Worm (Caenorhabditis elegans): ENCODE data around the gene irld-26.

Gene irld-26

ce11 chrV:16218972-16219757 is 14.2 kb downstream of the irld-26 start, which contains the start of gene glc-1:
TSS of gene glc-1 (plus strand) at chrV:16219634.
- TF ChIP-seq klf-2 (GFP tag; conservative IDR thresholded peaks at IDR 0.05), result no peak
- TF ChIP-seq tab-1 (GFP tag; IDR thresholded peaks at IDR 0.05), result no peak
- no peak for TF ChIP-seq med-1 (GFP tag; optimal IDR thresholded peaks at IDR 0.05; ENCODE audit: insufficient read depth)
- TF ChIP-seq cog-1 (tag; optimal IDR thresholded peaks at IDR 0.05), result no peak
- no peak for TF ChIP-seq T22C8.4 (GFP tag; IDR thresholded peaks at IDR 0.05)
- no peak for TF ChIP-seq ztf-23 (GFP tag; IDR thresholded peaks at IDR 0.05)
- no peak for TF ChIP-seq ref-1 (GFP tag; conservative IDR thresholded peaks at IDR 0.05)
- TF ChIP-seq ztf-29 (GFP tag; IDR thresholded peaks at IDR 0.05), result no peak
- no peak for TF ChIP-seq flt-1 (GFP tag; IDR thresholded peaks at IDR 0.05)

DNA sequence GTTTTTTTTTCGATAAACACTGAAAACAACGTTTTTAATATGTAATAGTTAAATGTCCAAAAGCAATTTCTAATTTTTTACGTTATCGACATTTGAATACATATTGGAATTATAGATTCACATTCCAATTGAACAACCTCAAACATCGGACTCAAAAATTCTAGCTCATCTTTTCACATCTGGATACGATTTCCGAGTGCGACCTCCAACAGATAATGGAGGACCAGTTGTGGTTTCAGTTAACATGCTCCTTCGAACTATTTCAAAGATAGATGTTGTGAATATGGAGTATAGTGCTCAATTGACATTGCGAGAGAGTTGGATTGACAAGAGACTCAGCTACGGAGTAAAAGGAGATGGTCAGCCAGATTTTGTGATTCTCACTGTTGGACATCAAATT is 15.0 kb downstream of the irld-26 start:
- TF ChIP-seq ztf-29 (GFP tag; IDR thresholded peaks at IDR 0.05) (no peak), ref-1 (GFP tag; conservative IDR thresholded peaks at IDR 0.05) (no peak), flt-1 (GFP tag; IDR thresholded peaks at IDR 0.05) (no peak), cog-1 (tag; optimal IDR thresholded peaks at IDR 0.05) (no peak), tab-1 (GFP tag; IDR thresholded peaks at IDR 0.05) (no peak), klf-2 (GFP tag; conservative IDR thresholded peaks at IDR 0.05) (no peak), med-1 (GFP tag; optimal IDR thresholded peaks at IDR 0.05; ENCODE audit: insufficient read depth) (no peak), ztf-23 (GFP tag; IDR thresholded peaks at IDR 0.05) (no peak), T22C8.4 (GFP tag; IDR thresholded peaks at IDR 0.05) (no peak)

DNA sequence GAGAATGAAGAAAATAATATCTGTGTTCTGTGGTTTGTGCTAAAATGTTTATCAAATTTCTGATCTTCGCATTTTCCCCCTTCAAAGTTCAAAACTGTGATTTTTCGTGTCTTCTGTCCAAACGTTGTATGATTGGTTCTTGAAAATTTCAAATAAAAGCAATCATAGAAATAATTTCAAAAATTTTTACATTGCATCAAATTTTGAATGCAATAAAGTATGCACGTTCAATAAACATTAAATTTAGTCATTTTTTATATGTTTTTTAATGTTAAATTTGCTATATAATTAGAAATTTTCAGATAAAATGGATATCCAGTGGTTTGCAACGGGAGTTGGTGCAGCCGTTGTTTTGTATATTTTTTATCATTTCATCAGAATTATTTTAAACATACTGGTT is 19.0 kb downstream of the irld-26 start, which contains the start of gene stdh-2:
Gene stdh-2, plus strand, starts transcription at position 301 of the 400 bp plus-strand sequence.
- no peak for TF ChIP-seq ztf-23 (GFP tag; IDR thresholded peaks at IDR 0.05)
- no peak for TF ChIP-seq ref-1 (GFP tag; conservative IDR thresholded peaks at IDR 0.05)
- no peak for TF ChIP-seq cog-1 (tag; optimal IDR thresholded peaks at IDR 0.05)
- TF ChIP-seq T22C8.4 (GFP tag; IDR thresholded peaks at IDR 0.05), result no peak
- TF ChIP-seq med-1 (GFP tag; optimal IDR thresholded peaks at IDR 0.05; ENCODE audit: insufficient read depth), result no peak
- no peak for TF ChIP-seq klf-2 (GFP tag; conservative IDR thresholded peaks at IDR 0.05)
- no peak for TF ChIP-seq flt-1 (GFP tag; IDR thresholded peaks at IDR 0.05)
- TF ChIP-seq ztf-29 (GFP tag; IDR thresholded peaks at IDR 0.05), result no peak

DNA sequence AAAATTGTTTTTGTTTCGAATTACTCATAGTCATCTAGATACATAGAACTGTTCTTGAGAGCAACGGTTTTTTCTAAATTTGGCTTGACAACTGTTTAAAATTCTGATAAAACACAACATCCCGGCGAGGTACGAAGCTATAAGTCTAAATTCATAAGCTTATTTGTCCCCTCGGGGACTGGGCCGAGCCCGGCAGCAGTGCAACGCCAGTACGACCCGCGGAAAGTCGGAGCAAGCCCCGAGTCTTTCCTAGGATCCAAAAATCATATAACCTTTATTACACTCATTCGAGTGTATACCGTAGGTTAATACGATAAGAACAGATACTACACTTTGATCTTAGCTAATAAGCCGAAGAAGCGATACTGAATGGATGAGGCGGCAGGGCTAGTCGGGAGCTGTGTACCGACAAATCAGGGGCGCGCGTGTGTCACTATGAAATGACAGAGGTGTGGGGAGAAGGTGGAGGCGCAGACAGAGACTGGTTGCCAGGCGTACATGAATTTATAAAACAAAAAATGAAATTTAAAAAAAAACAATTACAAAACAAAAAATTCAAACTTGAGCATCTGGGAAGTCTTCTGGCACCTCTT is 20.6 kb downstream of the irld-26 start:
- TF ChIP-seq cog-1 (tag; optimal IDR thresholded peaks at IDR 0.05) (no peak), T22C8.4 (GFP tag; IDR thresholded peaks at IDR 0.05) (no peak)

DNA sequence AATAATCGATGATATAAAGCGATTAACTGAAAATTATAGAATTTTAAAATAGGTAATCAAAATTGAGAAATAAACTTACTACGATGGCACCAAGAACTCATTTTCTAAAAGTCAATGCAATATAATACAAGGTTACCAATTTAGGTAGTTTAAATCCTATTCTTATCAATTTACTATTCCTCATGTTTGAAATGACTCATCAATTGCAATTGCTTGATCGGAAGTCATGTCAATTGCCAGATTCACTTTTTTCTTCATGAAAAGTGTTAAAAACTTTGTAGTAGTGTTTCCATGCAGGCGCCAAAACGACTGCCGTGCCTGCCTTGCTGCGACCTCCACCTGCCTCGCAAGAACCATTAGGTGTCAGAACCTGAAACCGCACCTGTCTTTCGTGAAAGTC is 21.6 kb downstream of the irld-26 start, which contains the start of gene F11A5.13:
Gene F11A5.13, minus strand, starts transcription at position 101 of the 400 bp plus-strand sequence.
- TF ChIP-seq cog-1 (tag; optimal IDR thresholded peaks at IDR 0.05), result no peak
- no peak for TF ChIP-seq T22C8.4 (GFP tag; IDR thresholded peaks at IDR 0.05)
- TF ChIP-seq med-1 (GFP tag; optimal IDR thresholded peaks at IDR 0.05; ENCODE audit: insufficient read depth), result no peak
- TF ChIP-seq ref-1 (GFP tag; conservative IDR thresholded peaks at IDR 0.05), result no peak
- no peak for TF ChIP-seq flt-1 (GFP tag; IDR thresholded peaks at IDR 0.05)

DNA sequence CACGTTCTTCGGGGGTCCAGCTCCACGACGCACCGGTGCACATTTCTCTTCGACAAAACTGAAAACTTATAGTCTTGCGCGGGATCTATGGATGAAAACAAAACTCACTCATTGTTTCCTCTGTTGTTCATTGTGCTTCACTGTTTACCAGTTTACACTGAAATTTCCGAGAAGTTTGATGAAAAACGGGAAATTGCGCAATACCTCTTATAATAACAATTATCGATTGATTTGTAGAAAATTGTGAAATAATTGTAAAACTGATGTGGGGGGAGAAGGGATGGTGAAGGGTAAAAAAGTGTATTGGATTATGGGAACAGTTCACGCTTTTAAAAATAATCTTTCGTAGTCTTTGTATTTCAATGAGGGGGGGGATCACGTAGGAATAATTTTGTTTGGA is 24.5 kb downstream of the irld-26 start:
- TF ChIP-seq flt-1 (GFP tag; IDR thresholded peaks at IDR 0.05), result no peak
- no peak for TF ChIP-seq klf-2 (GFP tag; conservative IDR thresholded peaks at IDR 0.05)
- TF ChIP-seq tab-1 (GFP tag; IDR thresholded peaks at IDR 0.05), result no peak
- no peak for TF ChIP-seq cog-1 (tag; optimal IDR thresholded peaks at IDR 0.05)
- TF ChIP-seq ztf-23 (GFP tag; IDR thresholded peaks at IDR 0.05), result no peak
- TF ChIP-seq med-1 (GFP tag; optimal IDR thresholded peaks at IDR 0.05; ENCODE audit: insufficient read depth), result no peak
- no peak for TF ChIP-seq ref-1 (GFP tag; conservative IDR thresholded peaks at IDR 0.05)
- TF ChIP-seq T22C8.4 (GFP tag; IDR thresholded peaks at IDR 0.05), result no peak
- TF ChIP-seq ztf-29 (GFP tag; IDR thresholded peaks at IDR 0.05), result no peak

DNA sequence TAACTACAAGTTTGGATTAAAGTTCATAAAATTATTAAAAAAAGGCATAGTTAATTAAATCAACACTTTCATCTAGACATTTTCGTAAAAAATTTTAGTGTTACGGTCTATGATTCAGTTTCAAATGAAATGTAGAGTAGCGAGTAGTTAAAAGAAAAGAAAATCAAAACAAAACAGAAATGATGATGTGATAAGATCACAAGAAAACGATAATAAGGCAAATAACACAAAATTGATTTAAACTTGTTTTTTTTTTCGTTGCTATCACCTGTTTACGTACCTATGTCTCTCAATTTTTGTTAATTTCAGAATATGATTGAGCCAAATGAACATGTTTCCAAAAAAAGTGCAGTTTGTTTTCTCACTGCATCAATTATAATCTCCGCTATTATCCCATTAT is 24.9 kb downstream of the irld-26 start, which contains the start of the genes F21H7.2 and F21H7.12:
Gene F21H7.2, minus strand, starts transcription at position 101 of the 400 bp plus-strand sequence.
Gene F21H7.12, plus strand, starts transcription at position 270 of the 400 bp plus-strand sequence.
- TF ChIP-seq ref-1 (GFP tag; conservative IDR thresholded peaks at IDR 0.05) (no peak), tab-1 (GFP tag; IDR thresholded peaks at IDR 0.05) (no peak), klf-2 (GFP tag; conservative IDR thresholded peaks at IDR 0.05) (no peak)

DNA sequence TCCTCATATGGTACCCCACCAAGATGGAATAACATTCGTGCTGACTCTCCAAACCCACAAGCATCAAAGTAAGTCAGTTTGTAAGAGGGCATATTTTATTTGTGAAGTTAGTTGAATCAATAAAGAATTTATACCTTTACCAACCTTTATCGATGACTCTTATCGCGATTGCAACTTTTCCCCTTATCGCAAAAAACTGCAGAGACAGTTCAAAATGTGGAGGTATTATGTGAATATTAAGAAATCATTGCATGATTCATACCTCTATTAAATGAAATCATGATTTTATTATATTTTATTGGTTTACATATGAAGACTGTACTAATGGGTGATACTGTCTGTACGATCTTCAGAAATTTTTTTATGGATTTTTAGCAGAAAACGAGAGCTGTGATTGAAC is 27.2 kb downstream of the irld-26 start, which contains the start of gene gst-22:
Gene gst-22, minus strand, starts transcription at position 103 of the 400 bp plus-strand sequence.
- no peak for TF ChIP-seq flt-1 (GFP tag; IDR thresholded peaks at IDR 0.05)
- TF ChIP-seq klf-2 (GFP tag; conservative IDR thresholded peaks at IDR 0.05), result no peak
- no peak for TF ChIP-seq T22C8.4 (GFP tag; IDR thresholded peaks at IDR 0.05)
- no peak for TF ChIP-seq tab-1 (GFP tag; IDR thresholded peaks at IDR 0.05)
- no peak for TF ChIP-seq cog-1 (tag; optimal IDR thresholded peaks at IDR 0.05)
- no peak for TF ChIP-seq ztf-23 (GFP tag; IDR thresholded peaks at IDR 0.05)
- no peak for TF ChIP-seq med-1 (GFP tag; optimal IDR thresholded peaks at IDR 0.05; ENCODE audit: insufficient read depth)
- no peak for TF ChIP-seq ref-1 (GFP tag; conservative IDR thresholded peaks at IDR 0.05)
- TF ChIP-seq ztf-29 (GFP tag; IDR thresholded peaks at IDR 0.05), result no peak

DNA sequence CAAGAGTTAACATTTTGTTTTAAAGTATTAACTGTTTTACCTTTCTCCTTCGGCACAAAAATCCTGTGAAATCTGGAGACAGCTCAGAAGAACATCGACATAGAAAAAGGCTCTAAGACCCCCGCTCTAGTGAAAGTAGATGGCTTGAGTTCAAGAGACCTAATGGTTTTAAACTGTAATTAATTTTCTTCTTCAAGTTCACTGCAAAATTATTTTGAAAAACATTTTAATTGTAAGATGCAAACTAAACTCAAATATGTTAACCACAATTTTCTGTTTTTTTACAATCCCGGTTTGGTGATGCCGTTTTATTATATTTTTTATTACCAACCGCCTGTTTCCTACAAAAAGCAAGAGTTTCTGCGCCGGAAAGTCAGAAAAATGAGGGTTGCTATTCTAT is 28.6 kb downstream of the irld-26 start, which contains the start of gene clec-233:
Gene clec-233, plus strand, starts transcription at position 301 of the 400 bp plus-strand sequence.
- TF ChIP-seq ztf-29 (GFP tag; IDR thresholded peaks at IDR 0.05), result no peak

DNA sequence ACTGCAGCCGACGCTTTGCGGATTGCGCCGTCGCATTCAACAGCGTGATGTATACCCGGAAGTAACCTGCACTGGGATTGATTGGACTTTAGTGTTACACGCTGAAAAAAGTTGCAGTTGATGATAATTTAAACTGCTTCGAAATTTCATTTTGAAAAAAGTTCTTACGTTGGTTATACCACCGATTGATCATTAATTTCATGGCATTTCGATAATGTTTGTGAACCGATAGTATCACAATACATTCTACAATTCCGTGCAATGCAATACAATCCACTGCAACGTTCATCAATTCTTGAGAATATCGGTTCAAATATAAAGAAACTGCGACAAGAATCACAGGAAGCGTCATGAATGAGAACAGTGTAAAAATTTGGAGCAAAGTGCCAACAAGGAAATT is 30.1 kb downstream of the irld-26 start, which contains the start of gene F21H7.3:
Gene F21H7.3, minus strand, starts transcription at position 101 of the 400 bp plus-strand sequence.
- TF ChIP-seq ztf-29 (GFP tag; IDR thresholded peaks at IDR 0.05), result no peak
- TF ChIP-seq med-1 (GFP tag; optimal IDR thresholded peaks at IDR 0.05; ENCODE audit: insufficient read depth), result no peak
- no peak for TF ChIP-seq cog-1 (tag; optimal IDR thresholded peaks at IDR 0.05)
- TF ChIP-seq flt-1 (GFP tag; IDR thresholded peaks at IDR 0.05), result no peak
- TF ChIP-seq ref-1 (GFP tag; conservative IDR thresholded peaks at IDR 0.05), result no peak
